Worm (Caenorhabditis elegans): ENCODE results near the gene F47G9.6.

ce11 chrV:11336877-11337276 lies 7.7 kb downstream of the F47G9.6 start:
- TF ChIP-seq nhr-28 (tag; optimal IDR thresholded peaks at IDR 0.05): no peak
- TF ChIP-seq aly-2 (tag; optimal IDR thresholded peaks at IDR 0.05): no peak
- TF ChIP-seq hmg-1.1 (GFP tag; IDR thresholded peaks at IDR 0.05): no peak
